Fruit fly (Drosophila melanogaster): Measurements from ENCODE around the gene wit.

The wit gene

dm6 chr3L:4068368-4068767, 3.1 kb downstream of the wit start:
- TF ChIP-seq Hnf4 (GFP tag; optimal IDR thresholded peaks at IDR 0.05): peak; percentile 83
- TF ChIP-seq HLH106 (tag; optimal IDR thresholded peaks at IDR 0.05): no peak
- no peak for TF ChIP-seq Rel (GFP tag; optimal IDR thresholded peaks at IDR 0.05)
- peak; percentile 81 for TF ChIP-seq Rel (tag; optimal IDR thresholded peaks at IDR 0.05)
- peak; percentile 20 for TF ChIP-seq h (GFP tag; optimal IDR thresholded peaks at IDR 0.05)

dm6 chr3L:4061921-4062474, 9.5 kb downstream of the wit start, which contains the start of gene dib:
Gene dib, plus strand, starts transcription at chr3L:4062292.
- TF ChIP-seq CG32264 (GFP tag; optimal IDR thresholded peaks at IDR 0.05) (no peak), sage (GFP tag; optimal IDR thresholded peaks at IDR 0.05) (no peak), Hr83 (GFP tag; optimal IDR thresholded peaks at IDR 0.05; ENCODE audit: poor library complexity, severe bottlenecking) (no peak), Myc (optimal IDR thresholded peaks at IDR 0.05) (peak; percentile 35)

dm6 chr3L:4059293-4059820, 12.2 kb downstream of the wit start, which contains the start of gene Ugt305A1:
Gene Ugt305A1, plus strand, starts transcription at chr3L:4059770.
- TF ChIP-seq fru (GFP tag; optimal IDR thresholded peaks at IDR 0.05): peak; percentile 14
- TF ChIP-seq sage (GFP tag; optimal IDR thresholded peaks at IDR 0.05): no peak
- no peak for TF ChIP-seq ey (GFP tag; optimal IDR thresholded peaks at IDR 0.05)
- TF ChIP-seq rgr (GFP tag; optimal IDR thresholded peaks at IDR 0.05): peak; percentile 37

- no peak for TF ChIP-seq dsf (GFP tag; optimal IDR thresholded peaks at IDR 0.05; ENCODE audit: borderline replicate concordance)
- no peak for TF ChIP-seq ey (GFP tag; optimal IDR thresholded peaks at IDR 0.05)
- no peak for TF ChIP-seq Jra (GFP tag; optimal IDR thresholded peaks at IDR 0.05)
- TF ChIP-seq N (GFP tag; optimal IDR thresholded peaks at IDR 0.05): no peak
- no peak for TF ChIP-seq fru (GFP tag; optimal IDR thresholded peaks at IDR 0.05)
- no peak for TF ChIP-seq h (GFP tag; optimal IDR thresholded peaks at IDR 0.05)
- no peak for TF ChIP-seq br (GFP tag; optimal IDR thresholded peaks at IDR 0.05)
- no peak for TF ChIP-seq Hr83 (GFP tag; optimal IDR thresholded peaks at IDR 0.05; ENCODE audit: poor library complexity, severe bottlenecking)
- no peak for TF ChIP-seq Hr78 (GFP tag; optimal IDR thresholded peaks at IDR 0.05)
- TF ChIP-seq pan (optimal IDR thresholded peaks at IDR 0.05): no peak
- no peak for TF ChIP-seq jim (GFP tag; optimal IDR thresholded peaks at IDR 0.05)
- no peak for TF ChIP-seq dmrt93B (GFP tag; optimal IDR thresholded peaks at IDR 0.05)
- no peak for TF ChIP-seq Dfd (GFP tag; optimal IDR thresholded peaks at IDR 0.05)
- TF ChIP-seq CrebA (GFP tag; optimal IDR thresholded peaks at IDR 0.05; ENCODE audit: borderline replicate concordance): no peak
- no peak for TF ChIP-seq Abd-B (GFP tag; optimal IDR thresholded peaks at IDR 0.05)
- TF ChIP-seq brk (GFP tag; optimal IDR thresholded peaks at IDR 0.05): no peak
Measured at dm6 chr3L:4056812-4057211, 14.7 kb downstream of the wit start.

- peak; percentile 32 for TF ChIP-seq Vsx2 (GFP tag; optimal IDR thresholded peaks at IDR 0.05; ENCODE audit: partially characterized antibody)
- TF ChIP-seq Sp1 (GFP tag; optimal IDR thresholded peaks at IDR 0.05): no peak
- no peak for TF ChIP-seq OdsH (GFP tag; optimal IDR thresholded peaks at IDR 0.05)
- no peak for TF ChIP-seq pan (optimal IDR thresholded peaks at IDR 0.05)
- no peak for TF ChIP-seq rgr (GFP tag; optimal IDR thresholded peaks at IDR 0.05)
- TF ChIP-seq sage (GFP tag; optimal IDR thresholded peaks at IDR 0.05): no peak
Measured at dm6 chr3L:4055438-4055962, 16.0 kb downstream of the wit start.

dm6 chr3L:4049082-4049481, 22.4 kb downstream of the wit start:
- TF ChIP-seq Mio (GFP tag; optimal IDR thresholded peaks at IDR 0.05) (no peak), HLH106 (tag; optimal IDR thresholded peaks at IDR 0.05) (no peak), usp (GFP tag; optimal IDR thresholded peaks at IDR 0.05) (no peak), Abd-B (GFP tag; optimal IDR thresholded peaks at IDR 0.05) (no peak)

dm6 chr3L:4047635-4048034, 23.9 kb downstream of the wit start, which contains the start of gene Dpy-30L2:
Gene Dpy-30L2, minus strand, starts transcription at chr3L:4047735.
- TF ChIP-seq Vsx2 (GFP tag; optimal IDR thresholded peaks at IDR 0.05; ENCODE audit: partially characterized antibody): no peak
- no peak for TF ChIP-seq N (GFP tag; optimal IDR thresholded peaks at IDR 0.05)
- no peak for TF ChIP-seq dmrt93B (GFP tag; optimal IDR thresholded peaks at IDR 0.05)
- no peak for TF ChIP-seq CG9705 (GFP tag; optimal IDR thresholded peaks at IDR 0.05)
- no peak for TF ChIP-seq GATAd (GFP tag; optimal IDR thresholded peaks at IDR 0.05)
- TF ChIP-seq Rel (GFP tag; optimal IDR thresholded peaks at IDR 0.05): no peak
- no peak for TF ChIP-seq Rel (tag; optimal IDR thresholded peaks at IDR 0.05)
- TF ChIP-seq ey (GFP tag; optimal IDR thresholded peaks at IDR 0.05): no peak
- no peak for TF ChIP-seq usp (GFP tag; optimal IDR thresholded peaks at IDR 0.05)
- TF ChIP-seq dsf (GFP tag; optimal IDR thresholded peaks at IDR 0.05; ENCODE audit: borderline replicate concordance): no peak
- no peak for TF ChIP-seq CG32264 (GFP tag; optimal IDR thresholded peaks at IDR 0.05)
- TF ChIP-seq Dif (GFP tag; optimal IDR thresholded peaks at IDR 0.05; ENCODE audit: partially characterized antibody): no peak
- TF ChIP-seq dl (GFP tag; optimal IDR thresholded peaks at IDR 0.05; ENCODE audit: insufficient read depth in 1 of 2, partially characterized antibody in 2 of 2): no peak
- TF ChIP-seq h (GFP tag; optimal IDR thresholded peaks at IDR 0.05): no peak
- TF ChIP-seq Hr83 (GFP tag; optimal IDR thresholded peaks at IDR 0.05; ENCODE audit: poor library complexity, severe bottlenecking): no peak
- TF ChIP-seq Sp1 (GFP tag; optimal IDR thresholded peaks at IDR 0.05): no peak
- no peak for TF ChIP-seq fru (GFP tag; optimal IDR thresholded peaks at IDR 0.05)
- no peak for TF ChIP-seq HLH106 (tag; optimal IDR thresholded peaks at IDR 0.05)

Data from whole organism, wandering third instar larva.